Worm (Caenorhabditis elegans): Measurements from ENCODE around the gene srz-59.

DNA sequence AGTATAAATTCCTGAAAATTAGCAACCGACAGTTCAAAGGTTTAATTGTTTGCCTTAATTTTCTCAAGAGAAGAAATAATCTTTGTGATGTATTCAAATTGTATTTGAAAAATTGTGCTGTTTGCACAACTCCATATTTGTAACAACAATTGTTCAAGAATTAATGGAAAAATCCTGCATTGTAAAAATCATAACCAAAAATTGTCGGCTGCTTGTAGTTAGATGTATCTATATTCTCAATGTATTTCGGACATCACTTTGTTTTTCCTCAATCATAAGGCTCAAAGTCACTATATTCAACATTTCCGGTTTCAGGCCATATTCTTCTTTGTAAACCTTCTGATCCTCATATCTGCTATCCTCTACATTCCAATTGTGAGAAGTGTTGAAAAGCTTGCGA lies 11.2 kb downstream of the srz-59 start:
- TF ChIP-seq med-1 (GFP tag; optimal IDR thresholded peaks at IDR 0.05; ENCODE audit: insufficient read depth), result no peak
- TF ChIP-seq cog-1 (tag; optimal IDR thresholded peaks at IDR 0.05), result no peak
- TF ChIP-seq klf-2 (GFP tag; conservative IDR thresholded peaks at IDR 0.05), result no peak
- no peak for TF ChIP-seq ref-1 (GFP tag; conservative IDR thresholded peaks at IDR 0.05)
- no peak for TF ChIP-seq flt-1 (GFP tag; IDR thresholded peaks at IDR 0.05)
- TF ChIP-seq tab-1 (GFP tag; IDR thresholded peaks at IDR 0.05), result no peak
- no peak for TF ChIP-seq T22C8.4 (GFP tag; IDR thresholded peaks at IDR 0.05)
- no peak for TF ChIP-seq ztf-23 (GFP tag; IDR thresholded peaks at IDR 0.05)
- no peak for TF ChIP-seq ztf-29 (GFP tag; IDR thresholded peaks at IDR 0.05)
